Worm (Caenorhabditis elegans) whole organism, L3 larva: ENCODE measurements around the gene gpa-3.

Experiments used
- R02D3.7 ChIP-seq: fragments of 150-350 bp; optimal IDR thresholded peaks from 2 replicates; lab custom pipeline; 2014; ENCODE audit warnings: missing biosample characterization, missing genetic modification characterization
- ZK546.5 ChIP-seq: sonication (generic microtip); optimal IDR thresholded peaks from 2 replicates; lab custom pipeline; 2017; ENCODE audit warnings: missing biosample characterization, missing genetic modification characterization
- ceh-16 ChIP-seq: sonication (generic microtip); optimal IDR thresholded peaks from 2 replicates; lab custom pipeline; 2017; ENCODE audit warnings: missing biosample characterization, missing genetic modification characterization
- ceh-28 ChIP-seq: fragments of 150-350 bp; optimal IDR thresholded peaks from 2 replicates; lab custom pipeline; 2014; ENCODE audit warnings: missing biosample characterization, missing genetic modification reagents, missing genetic modification characterization
- ceh-9 ChIP-seq: sonication (generic microtip); optimal IDR thresholded peaks from 2 replicates; lab custom pipeline; 2018; ENCODE audit warnings: missing biosample characterization, missing genetic modification characterization
- daf-12 ChIP-seq: fragments of 150-350 bp; optimal IDR thresholded peaks from 2 replicates; lab custom pipeline; 2014; ENCODE audit warnings: missing biosample characterization, missing genetic modification reagents, missing genetic modification characterization
- egl-27 ChIP-seq: sonication (generic microtip); optimal IDR thresholded peaks from 4 replicates; lab custom pipeline; 2017; ENCODE audit warnings: missing biosample characterization, missing genetic modification reagents, missing genetic modification characterization
- egl-5 ChIP-seq: fragments of 150-350 bp; optimal IDR thresholded peaks from 2 replicates; lab custom pipeline; 2017; ENCODE audit warnings: missing biosample characterization, missing genetic modification reagents, missing genetic modification characterization, inconsistent platforms
- elt-1 ChIP-seq: fragments of 150-350 bp; optimal IDR thresholded peaks from 2 replicates; lab custom pipeline; 2014; ENCODE audit warnings: missing biosample characterization, missing genetic modification characterization
- elt-3 ChIP-seq, 3 experiments: fragments of 150-350 bp in 1 of 3; sonication (generic microtip) in 2 of 3; optimal IDR thresholded peaks; 2 replicates in 2 of 3; 4 replicates in 1 of 3; lab custom pipeline; 2014 to 2017; ENCODE audit warnings: missing biosample characterization in 3 of 3, missing genetic modification characterization in 3 of 3
- eor-1 ChIP-seq, 2 experiments: fragments of 150-350 bp; optimal IDR thresholded peaks; 2 replicates each; lab custom pipeline; 2014 to 2018; ENCODE audit warnings: missing biosample characterization in 2 of 2, missing genetic modification characterization in 2 of 2
- fkh-10 ChIP-seq: sonication (generic microtip); optimal IDR thresholded peaks from 2 replicates; lab custom pipeline; 2017; ENCODE audit warnings: missing biosample characterization, missing genetic modification reagents, missing genetic modification characterization
- fkh-2 ChIP-seq: fragments of 150-350 bp; optimal IDR thresholded peaks from 2 replicates; lab custom pipeline; 2014; ENCODE audit warnings: missing biosample characterization, missing genetic modification reagents, missing genetic modification characterization
- fos-1 ChIP-seq: fragments of 150-350 bp; optimal IDR thresholded peaks from 2 replicates; lab custom pipeline; 2014; ENCODE audit warnings: missing biosample characterization, missing genetic modification characterization
- hmg-11 ChIP-seq: sonication (generic microtip); optimal IDR thresholded peaks from 2 replicates; lab custom pipeline; 2016; ENCODE audit warnings: missing genetic modification characterization, missing compliant biosample characterization
- lin-15B ChIP-seq: fragments of 150-350 bp; optimal IDR thresholded peaks from 2 replicates; lab custom pipeline; 2014; ENCODE audit warnings: missing biosample characterization, missing genetic modification characterization
- lin-39 ChIP-seq: fragments of 150-350 bp; optimal IDR thresholded peaks from 2 replicates; lab custom pipeline; 2018; ENCODE audit warnings: missing biosample characterization, missing genetic modification reagents, missing genetic modification characterization
- mdl-1 ChIP-seq: fragments of 150-350 bp; optimal IDR thresholded peaks from 2 replicates; lab custom pipeline; 2014; ENCODE audit warnings: missing biosample characterization, missing genetic modification characterization
- mml-1 ChIP-seq: fragments of 150-350 bp; sonication (generic microtip); optimal IDR thresholded peaks from 3 replicates; lab custom pipeline; 2014; ENCODE audit warnings: missing biosample characterization, missing genetic modification characterization
- nfya-1 ChIP-seq: sonication (generic microtip); optimal IDR thresholded peaks from 2 replicates; lab custom pipeline; 2017; ENCODE audit warnings: missing genetic modification characterization, mild to moderate bottlenecking, missing compliant biosample characterization, antibody characterized with exemption, moderate library complexity; ENCODE audit not compliant: insufficient read depth
- nhr-11 ChIP-seq: fragments of 150-350 bp; optimal IDR thresholded peaks from 2 replicates; lab custom pipeline; 2014; ENCODE audit warnings: missing biosample characterization, missing genetic modification characterization
- nhr-12 ChIP-seq: fragments of 150-350 bp; optimal IDR thresholded peaks from 2 replicates; lab custom pipeline; 2014; ENCODE audit warnings: missing biosample characterization, missing genetic modification characterization
- nhr-237 ChIP-seq: fragments of 150-350 bp; optimal IDR thresholded peaks from 2 replicates; lab custom pipeline; 2014; ENCODE audit warnings: missing biosample characterization, missing genetic modification characterization
- nhr-28 ChIP-seq: fragments of 150-350 bp; optimal IDR thresholded peaks from 2 replicates; lab custom pipeline; 2014; ENCODE audit warnings: missing biosample characterization, missing genetic modification characterization
- nhr-43 ChIP-seq: sonication (generic microtip); optimal IDR thresholded peaks from 2 replicates; lab custom pipeline; 2016; ENCODE audit warnings: mild to moderate bottlenecking, missing genetic modification characterization, missing compliant biosample characterization; ENCODE audit not compliant: poor library complexity, severe bottlenecking
- nhr-67 ChIP-seq: fragments of 150-350 bp; optimal IDR thresholded peaks from 2 replicates; lab custom pipeline; 2014; ENCODE audit warnings: missing biosample characterization, missing genetic modification characterization
- nhr-76 ChIP-seq: fragments of 150-350 bp; sonication (generic microtip); optimal IDR thresholded peaks from 5 replicates; lab custom pipeline; 2014; ENCODE audit warnings: missing biosample characterization, missing genetic modification characterization
- nhr-77 ChIP-seq: fragments of 150-350 bp; optimal IDR thresholded peaks from 2 replicates; lab custom pipeline; 2014; ENCODE audit warnings: missing biosample characterization, missing genetic modification characterization
- pha-4 ChIP-seq: fragments of 150-350 bp; optimal IDR thresholded peaks from 2 replicates; lab custom pipeline; 2014; ENCODE audit warnings: missing biosample characterization, missing genetic modification reagents, missing genetic modification characterization
- pqm-1 ChIP-seq: fragments of 150-350 bp; optimal IDR thresholded peaks from 2 replicates; lab custom pipeline; 2017; ENCODE audit warnings: missing biosample characterization, missing genetic modification characterization, inconsistent platforms
- sea-2 ChIP-seq: fragments of 150-350 bp; sonication (generic microtip); optimal IDR thresholded peaks from 4 replicates; lab custom pipeline; 2014; ENCODE audit warnings: missing biosample characterization, missing genetic modification reagents, missing genetic modification characterization
- skn-1 ChIP-seq: fragments of 150-350 bp; optimal IDR thresholded peaks from 2 replicates; lab custom pipeline; 2014; ENCODE audit warnings: missing biosample characterization, missing genetic modification characterization
- unc-62 ChIP-seq: fragments of 150-350 bp; sonication (generic microtip); optimal IDR thresholded peaks from 4 replicates; lab custom pipeline; 2014; ENCODE audit warnings: missing biosample characterization, missing genetic modification reagents, missing genetic modification characterization
- zag-1 ChIP-seq: fragments of 150-350 bp; optimal IDR thresholded peaks from 2 replicates; lab custom pipeline; 2014; ENCODE audit warnings: missing biosample characterization, missing genetic modification characterization
- ztf-11 ChIP-seq: fragments of 150-350 bp; optimal IDR thresholded peaks from 2 replicates; lab custom pipeline; 2014; ENCODE audit warnings: missing biosample characterization, missing genetic modification characterization

gpa-3 gene

DNA sequence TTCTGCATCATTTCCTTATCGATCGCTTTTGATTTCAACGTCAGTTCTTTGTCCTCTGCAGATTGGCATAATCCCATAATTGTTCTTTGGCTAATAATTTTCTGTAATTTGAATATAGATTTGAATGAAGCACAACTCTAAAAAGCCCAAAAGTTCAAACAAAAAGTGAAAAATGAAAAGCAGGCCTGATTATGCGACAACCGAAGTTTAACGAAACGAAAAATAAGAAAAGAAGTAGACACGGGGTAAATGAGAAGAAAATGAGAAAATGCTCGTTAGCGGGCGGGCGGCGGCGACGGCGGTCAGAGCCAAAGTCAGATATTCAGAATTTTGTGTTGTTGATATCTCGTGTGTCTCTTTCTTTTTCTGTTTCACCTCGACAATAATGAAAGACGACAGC, at the start of gene gpa-3:
Gene gpa-3 (minus strand): TSS at position 101 of the 400 bp plus-strand sequence.
- TF ChIP-seq ceh-9 (tag; lab: Kevin White, UChicago) (no peak), ZK546.5 (tag; lab: Kevin White, UChicago) (no peak), nhr-12 (no peak), egl-5 (tag; lab: Kevin White, UChicago) (no peak), nhr-28 (tag; lab: Kevin White, UChicago) (no peak), lin-39 (no peak), nhr-77 (tag; lab: Kevin White, UChicago) (no peak), zag-1 (tag; lab: Kevin White, UChicago) (no peak), elt-1 (tag; lab: Kevin White, UChicago) (no peak), R02D3.7 (tag; lab: Kevin White, UChicago) (no peak), egl-27 (tag; lab: Kevin White, UChicago) (no peak), nfya-1 (tag; lab: Kevin White, UChicago) (no peak), lin-15B (tag; lab: Kevin White, UChicago) (no peak), mdl-1 (tag; lab: Kevin White, UChicago) (no peak), daf-12 (tag; lab: Kevin White, UChicago) (no peak)
- TF ChIP-seq, all 47 proteins: peak for 0

DNA sequence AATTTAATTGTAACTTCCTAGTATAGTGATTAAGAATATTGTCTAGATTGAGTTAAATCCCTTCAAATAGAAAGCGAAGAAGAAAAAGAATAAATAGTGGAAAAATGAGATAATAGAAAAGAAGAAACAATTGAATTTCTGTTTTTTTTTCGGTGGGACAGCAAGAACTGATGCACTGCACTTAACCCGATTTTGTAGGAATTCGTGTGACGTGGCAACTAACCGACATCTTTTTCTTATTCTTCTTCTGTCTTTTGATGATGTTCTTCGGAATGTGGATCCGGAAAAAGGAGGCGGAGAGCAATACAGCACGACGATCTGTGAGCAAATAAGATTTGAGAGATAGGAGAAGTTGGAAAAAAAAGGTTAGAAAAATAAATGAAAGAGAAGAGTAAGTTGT, 49.3 kb upstream of the gpa-3 start:
- TF ChIP-seq fkh-10 (GFP tag; lab: Kevin White, UChicago) (peak; percentile 42), nhr-43 (no peak)

DNA sequence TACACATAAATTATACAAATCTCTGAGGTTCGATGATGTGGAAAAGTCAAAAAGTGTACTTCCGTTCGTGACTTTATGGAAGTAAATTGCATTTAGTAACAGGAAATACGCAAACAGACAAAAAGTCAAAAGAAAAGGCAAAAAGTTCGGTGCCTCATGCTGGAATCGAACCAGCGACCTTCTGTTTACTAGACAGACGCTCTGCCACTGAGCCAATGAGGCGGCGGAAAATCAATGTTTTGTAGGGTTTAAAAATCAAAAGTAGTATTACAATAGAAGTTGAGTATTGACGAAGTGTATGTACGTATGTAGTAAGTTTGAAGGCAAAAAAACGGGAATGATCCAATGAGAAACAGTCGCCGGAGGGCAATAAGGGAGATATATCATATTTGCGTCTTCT, 47.3 kb upstream of the gpa-3 start:
- no peak for TF ChIP-seq ZK546.5 (tag; lab: Kevin White, UChicago)
- no peak for TF ChIP-seq nhr-237 (tag; lab: Kevin White, UChicago)
- TF ChIP-seq ztf-11 (tag; lab: Kevin White, UChicago), result no peak
- TF ChIP-seq sea-2 (GFP tag; lab: Kevin White, UChicago), result no peak
- TF ChIP-seq egl-5 (tag; lab: Kevin White, UChicago), result no peak
- peak; percentile 8 for TF ChIP-seq nfya-1 (tag; lab: Kevin White, UChicago)
- no peak for TF ChIP-seq skn-1 (tag; lab: Kevin White, UChicago)
- TF ChIP-seq eor-1 (tag; optimal IDR thresholded peaks at IDR 0.05; lab: Kevin White, UChicago), result no peak
- TF ChIP-seq ceh-16 (tag; lab: Kevin White, UChicago), result no peak
- no peak for TF ChIP-seq nhr-11
- TF ChIP-seq fkh-2 (tag; lab: Kevin White, UChicago), result no peak
- TF ChIP-seq fos-1, result no peak
- TF ChIP-seq daf-12 (tag; lab: Kevin White, UChicago), result no peak
- TF ChIP-seq hmg-11 (tag; lab: Kevin White, UChicago), result no peak
- no peak for TF ChIP-seq nhr-77 (tag; lab: Kevin White, UChicago)
- TF ChIP-seq R02D3.7 (tag; lab: Kevin White, UChicago), result no peak
- no peak for TF ChIP-seq mml-1
- TF ChIP-seq nhr-76 (tag; lab: Kevin White, UChicago), result no peak
- TF ChIP-seq fkh-10 (GFP tag; lab: Kevin White, UChicago), result no peak
- no peak for TF ChIP-seq elt-3 (tag; optimal IDR thresholded peaks at IDR 0.05; lab: Kevin White, UChicago)
- TF ChIP-seq pha-4 (tag; lab: Kevin White, UChicago), result peak; percentile 61
- TF ChIP-seq unc-62, result no peak
- peak; percentile 55 for TF ChIP-seq pqm-1 (tag; lab: Kevin White, UChicago)

DNA sequence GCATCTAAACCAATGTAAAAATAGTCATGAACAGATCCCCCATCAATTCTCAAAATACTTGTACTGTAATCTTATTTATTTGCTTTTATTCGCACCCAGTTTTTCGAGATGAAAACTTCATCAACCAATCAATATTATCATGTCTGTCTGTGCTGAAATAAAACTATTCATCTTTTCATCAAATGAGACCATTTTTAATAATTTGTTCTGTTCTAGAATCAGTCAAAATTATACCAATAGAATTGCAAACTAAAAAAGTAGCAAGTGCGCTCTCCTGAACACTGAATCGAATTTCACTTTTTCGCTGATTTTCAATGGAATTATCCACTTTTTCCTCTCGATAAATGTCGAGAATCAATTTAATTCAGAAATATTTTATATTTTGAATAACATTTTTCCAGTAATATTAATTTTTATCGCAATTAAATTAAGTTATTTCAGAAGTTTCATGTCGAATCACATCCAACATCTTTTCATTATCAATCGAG, 40.4 kb upstream of the gpa-3 start, which contains the start of gene trpp-4:
Gene trpp-4 (plus strand): TSS at position 442 of the 488 bp plus-strand sequence.
- TF ChIP-seq nhr-77 (tag; lab: Kevin White, UChicago) (no peak), nhr-67 (tag; lab: Kevin White, UChicago) (no peak), pha-4 (tag; lab: Kevin White, UChicago) (peak; percentile 17), nhr-28 (tag; lab: Kevin White, UChicago) (no peak), ceh-28 (tag; lab: Kevin White, UChicago) (no peak), ZK546.5 (tag; lab: Kevin White, UChicago) (no peak), mdl-1 (tag; lab: Kevin White, UChicago) (no peak)
